Worm (Caenorhabditis elegans) whole organism, early embryonic: ENCODE measurements around the gene F10E7.6.

ENCODE experiments used
- B0310.2 ChIP-seq: sonication (generic microtip); optimal IDR thresholded peaks from 2 replicates; lab custom pipeline; 2016; ENCODE audit warnings: mild to moderate bottlenecking, missing genetic modification characterization, missing compliant biosample characterization
- F13C5.2 ChIP-seq: sonication (generic microtip); optimal IDR thresholded peaks from 2 replicates; lab custom pipeline; 2017; ENCODE audit warnings: mild to moderate bottlenecking, missing genetic modification characterization, inconsistent platforms, missing compliant biosample characterization
- aly-1 ChIP-seq: sonication (generic microtip); optimal IDR thresholded peaks from 2 replicates; lab custom pipeline; 2016; ENCODE audit warnings: missing genetic modification characterization, missing compliant biosample characterization
- ama-1 ChIP-seq: fragments of 150-350 bp; optimal IDR thresholded peaks from 2 replicates; lab custom pipeline; 2014
- ceh-13 ChIP-seq: fragments of 200-800 bp; sonication (Bioruptor generic); optimal IDR thresholded peaks from 2 replicates; lab custom pipeline; 2018; ENCODE audit warnings: mild to moderate bottlenecking, missing genetic modification characterization, missing compliant biosample characterization
- ceh-36 ChIP-seq: sonication (generic microtip); optimal IDR thresholded peaks from 2 replicates; lab custom pipeline; 2016; ENCODE audit warnings: missing genetic modification characterization, inconsistent platforms, missing compliant biosample characterization
- flt-1 ChIP-seq: fragments of 200-800 bp; sonication (Bioruptor generic); IDR thresholded peaks from 2 replicates; pipeline ENCODE4 v1.3.6; 2022; ENCODE audit warnings: missing genetic modification characterization, missing compliant biosample characterization
- hmg-4 ChIP-seq: fragments of 200-800 bp; sonication (Bioruptor generic); optimal IDR thresholded peaks from 2 replicates; lab custom pipeline; 2018; ENCODE audit warnings: mild to moderate bottlenecking, missing genetic modification characterization, missing compliant biosample characterization
- hnd-1 ChIP-seq: sonication (generic microtip); optimal IDR thresholded peaks from 2 replicates; lab custom pipeline; 2016; ENCODE audit warnings: missing genetic modification characterization, missing compliant biosample characterization
- scrt-1 ChIP-seq: fragments of 200-800 bp; sonication (Bioruptor generic); IDR thresholded peaks from 2 replicates; pipeline ENCODE4 v1.3.6; 2022; ENCODE audit warnings: missing genetic modification characterization, missing compliant biosample characterization
- sea-1 ChIP-seq: fragments of 200-800 bp; sonication (Bioruptor generic); conservative IDR thresholded peaks from 2 replicates; pipeline ENCODE4 v1.3.6; 2022; ENCODE audit warnings: missing genetic modification characterization, missing compliant biosample characterization
- tbx-37 ChIP-seq: fragments of 200-800 bp; sonication (Bioruptor generic); conservative IDR thresholded peaks from 2 replicates; pipeline ENCODE4 v1.3.6; 2022; ENCODE audit warnings: missing genetic modification reagents, missing genetic modification characterization, missing compliant biosample characterization

DNA sequence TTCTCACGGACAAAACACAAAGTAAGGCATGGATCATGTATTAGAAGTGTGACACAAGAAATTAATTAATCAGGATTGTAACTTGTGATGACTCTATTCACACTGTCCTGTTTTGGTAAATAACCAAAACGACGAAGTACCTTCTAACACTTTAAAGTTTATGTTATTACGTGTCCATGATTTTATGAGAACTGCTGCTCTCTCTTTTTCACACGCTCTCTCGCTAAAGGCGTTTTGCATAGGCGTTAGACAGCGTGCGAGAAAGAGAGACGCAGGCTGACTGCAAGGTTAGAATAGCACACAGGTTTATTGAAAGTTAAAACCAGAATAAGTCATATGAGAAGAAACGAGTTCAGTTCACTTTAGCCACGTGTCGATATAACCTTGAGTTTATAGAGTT lies 22.8 kb upstream of the F10E7.6 start:
- TF ChIP-seq B0310.2 (tag; lab: Kevin White, UChicago) (no peak), hnd-1 (tag; lab: Kevin White, UChicago) (no peak), F13C5.2 (tag; lab: Kevin White, UChicago) (no peak), flt-1 (GFP tag; lab: Robert Waterston, UW) (no peak), ama-1 (lab: Kevin White, UChicago) (no peak), sea-1 (GFP tag; lab: Robert Waterston, UW) (no peak), ceh-36 (tag; lab: Kevin White, UChicago) (no peak), tbx-37 (GFP tag; lab: Robert Waterston, UW) (no peak), ceh-13 (GFP tag; lab: Kevin White, UChicago) (no peak), hmg-4 (GFP tag; lab: Kevin White, UChicago) (no peak), scrt-1 (GFP tag; lab: Robert Waterston, UW) (no peak), aly-1 (tag; lab: Kevin White, UChicago) (no peak)
